Fruit fly (Drosophila melanogaster) whole organism, prepupa: ENCODE data around the gene Nct.

Source experiments
- Blimp-1 ChIP-seq: fragments of 200-800 bp; sonication (Bioruptor generic); optimal IDR thresholded peaks from 3 replicates; lab custom pipeline; 2017; ENCODE audit warnings: missing biosample characterization, missing genetic modification characterization, mild to moderate bottlenecking, moderate library complexity, missing genetic modification reagents
- CG10631 ChIP-seq: fragments of 200-800 bp; sonication (Bioruptor generic); optimal IDR thresholded peaks from 2 replicates; lab custom pipeline; 2016; ENCODE audit warnings: missing biosample characterization, missing genetic modification characterization
- CG11294 ChIP-seq: fragments of 200-800 bp; sonication (Bioruptor generic); IDR thresholded peaks from 2 replicates; pipeline ENCODE4 v1.3.6; 2022; ENCODE audit warnings: missing biosample characterization, missing genetic modification characterization
- CG11902 ChIP-seq: fragments of 200-800 bp; sonication (Bioruptor generic); optimal IDR thresholded peaks from 3 replicates; lab custom pipeline; 2016; ENCODE audit warnings: missing biosample characterization, missing genetic modification characterization
- CG15336 ChIP-seq: fragments of 200-800 bp; sonication (Bioruptor generic); IDR thresholded peaks from 2 replicates; pipeline ENCODE4 v1.3.6; 2022; ENCODE audit warnings: missing biosample characterization, missing genetic modification characterization
- CG16779 ChIP-seq: fragments of 200-800 bp; sonication (Bioruptor generic); optimal IDR thresholded peaks from 3 replicates; lab custom pipeline; 2017; ENCODE audit warnings: missing biosample characterization, mild to moderate bottlenecking, missing genetic modification characterization
- CG31627 ChIP-seq: fragments of 200-800 bp; sonication (Bioruptor generic); optimal IDR thresholded peaks from 3 replicates; lab custom pipeline; 2016; ENCODE audit warnings: missing biosample characterization, missing genetic modification characterization
- CG34406 ChIP-seq: fragments of 200-800 bp; sonication (Bioruptor generic); optimal IDR thresholded peaks from 3 replicates; lab custom pipeline; 2016; ENCODE audit warnings: missing biosample characterization, missing genetic modification characterization
- CG4318 ChIP-seq: fragments of 200-800 bp; sonication (Bioruptor generic); optimal IDR thresholded peaks from 3 replicates; lab custom pipeline; 2017; ENCODE audit warnings: missing biosample characterization, mild to moderate bottlenecking, missing genetic modification characterization
- CG6163 ChIP-seq: fragments of 200-800 bp; sonication (Bioruptor generic); IDR thresholded peaks from 3 replicates; pipeline ENCODE4 v1.3.6; 2022; ENCODE audit warnings: missing biosample characterization, missing genetic modification characterization
- CG6276 ChIP-seq: fragments of 200-800 bp; sonication (Bioruptor generic); optimal IDR thresholded peaks from 2 replicates; lab custom pipeline; 2017; ENCODE audit warnings: missing biosample characterization, mild to moderate bottlenecking, missing genetic modification characterization
- CG6792 ChIP-seq: fragments of 200-800 bp; sonication (Bioruptor generic); optimal IDR thresholded peaks from 3 replicates; lab custom pipeline; 2016; ENCODE audit warnings: missing biosample characterization, missing genetic modification characterization
- CG6808 ChIP-seq: fragments of 200-800 bp; sonication (Bioruptor generic); optimal IDR thresholded peaks from 3 replicates; lab custom pipeline; 2017; ENCODE audit warnings: missing biosample characterization, missing genetic modification characterization, mild to moderate bottlenecking, moderate library complexity, missing genetic modification reagents
- CG8632 ChIP-seq: fragments of 200-800 bp; sonication (Bioruptor generic); optimal IDR thresholded peaks from 3 replicates; lab custom pipeline; 2016; ENCODE audit warnings: missing biosample characterization, missing genetic modification characterization
- Eip75B ChIP-seq: fragments of 200-800 bp; sonication (Bioruptor generic); optimal IDR thresholded peaks from 3 replicates; lab custom pipeline; 2016; ENCODE audit warnings: missing biosample characterization, missing genetic modification characterization
- Eip78C ChIP-seq: fragments of 200-800 bp; sonication (Bioruptor generic); peaks from one replicate; lab custom pipeline; 2016; ENCODE audit warnings: missing biosample characterization, missing genetic modification characterization
- Eip93F ChIP-seq: fragments of 200-800 bp; sonication (Bioruptor generic); optimal IDR thresholded peaks from 2 replicates; lab custom pipeline; 2016; ENCODE audit warnings: missing biosample characterization, mild to moderate bottlenecking, missing genetic modification characterization
- Ets21C ChIP-seq: fragments of 200-800 bp; sonication (Bioruptor generic); optimal IDR thresholded peaks from 3 replicates; lab custom pipeline; 2016; ENCODE audit warnings: missing biosample characterization, missing genetic modification characterization
- Ets96B ChIP-seq: fragments of 200-800 bp; optimal IDR thresholded peaks from 2 replicates; lab custom pipeline; 2019; ENCODE audit warnings: missing biosample characterization, mild to moderate bottlenecking, missing genetic modification characterization, moderate library complexity
- Gug ChIP-seq: fragments of 200-800 bp; sonication (Bioruptor generic); IDR thresholded peaks from 2 replicates; pipeline ENCODE4 v1.3.6; 2022; ENCODE audit warnings: missing biosample characterization, missing genetic modification characterization
- Hr38 ChIP-seq: sonication (Bioruptor generic); optimal IDR thresholded peaks from 2 replicates; lab custom pipeline; 2016; ENCODE audit warnings: missing biosample characterization, missing genetic modification characterization
- Hr39 ChIP-seq: fragments of 200-800 bp; sonication (Bioruptor generic); optimal IDR thresholded peaks from 2 replicates; lab custom pipeline; 2016; ENCODE audit warnings: missing biosample characterization, missing genetic modification characterization
- Hr4 ChIP-seq: fragments of 200-800 bp; sonication (Bioruptor generic); optimal IDR thresholded peaks from 3 replicates; lab custom pipeline; 2016; ENCODE audit warnings: missing biosample characterization, missing genetic modification characterization
- Lpt ChIP-seq: fragments of 200-800 bp; sonication (Bioruptor generic); optimal IDR thresholded peaks from 3 replicates; lab custom pipeline; 2016; ENCODE audit warnings: missing biosample characterization, missing genetic modification characterization
- OdsH ChIP-seq: fragments of 200-800 bp; sonication (Bioruptor generic); optimal IDR thresholded peaks from 3 replicates; lab custom pipeline; 2016; ENCODE audit warnings: missing biosample characterization, missing genetic modification characterization
- Smox ChIP-seq: fragments of 200-800 bp; sonication (Bioruptor generic); optimal IDR thresholded peaks from 3 replicates; lab custom pipeline; 2016; ENCODE audit warnings: missing biosample characterization, missing genetic modification characterization
- Sox14 ChIP-seq: fragments of 200-800 bp; sonication (Bioruptor generic); optimal IDR thresholded peaks from 3 replicates; lab custom pipeline; 2016; ENCODE audit warnings: missing biosample characterization, missing genetic modification characterization
- Sox15 ChIP-seq: fragments of 200-800 bp; sonication (Bioruptor generic); optimal IDR thresholded peaks from 3 replicates; lab custom pipeline; 2016; ENCODE audit warnings: missing biosample characterization, missing genetic modification characterization
- achi ChIP-seq: fragments of 200-800 bp; sonication (Bioruptor generic); optimal IDR thresholded peaks from 3 replicates; lab custom pipeline; 2016; ENCODE audit warnings: missing biosample characterization, missing genetic modification characterization
- acj6 ChIP-seq: fragments of 200-800 bp; sonication (Bioruptor generic); optimal IDR thresholded peaks from 3 replicates; lab custom pipeline; 2016; ENCODE audit warnings: missing biosample characterization, missing genetic modification characterization
- dsx ChIP-seq: fragments of 200-800 bp; optimal IDR thresholded peaks from 3 replicates; lab custom pipeline; 2019; ENCODE audit warnings: missing biosample characterization, mild to moderate bottlenecking, missing genetic modification characterization, moderate library complexity; ENCODE audit not compliant: poor library complexity, severe bottlenecking
- eg ChIP-seq: fragments of 200-800 bp; sonication (Bioruptor generic); IDR thresholded peaks from 3 replicates; pipeline ENCODE4 v1.3.6; 2022; ENCODE audit warnings: missing biosample characterization, missing genetic modification characterization
- fd59A ChIP-seq: fragments of 200-800 bp; sonication (Bioruptor generic); optimal IDR thresholded peaks from 2 replicates; lab custom pipeline; 2017; ENCODE audit warnings: missing biosample characterization, mild to moderate bottlenecking, missing genetic modification characterization, missing genetic modification reagents
- fd85E ChIP-seq: fragments of 200-800 bp; sonication (Bioruptor generic); optimal IDR thresholded peaks from 3 replicates; lab custom pipeline; 2016; ENCODE audit warnings: missing biosample characterization, missing genetic modification characterization
- fkh ChIP-seq: fragments of 200-800 bp; sonication (Bioruptor generic); optimal IDR thresholded peaks from 3 replicates; lab custom pipeline; 2017; ENCODE audit warnings: missing biosample characterization, mild to moderate bottlenecking, missing genetic modification characterization, moderate library complexity
- lz ChIP-seq: fragments of 200-800 bp; sonication (Bioruptor generic); optimal IDR thresholded peaks from 3 replicates; lab custom pipeline; 2016; ENCODE audit warnings: missing biosample characterization, missing genetic modification characterization
- ss ChIP-seq, 2 experiments: fragments of 200-800 bp; sonication (Bioruptor generic); optimal IDR thresholded peaks; 2 replicates in 1 of 2; 3 replicates in 1 of 2; lab custom pipeline; 2017 to 2018; ENCODE audit warnings: mild to moderate bottlenecking in 2 of 2, missing biosample characterization in 2 of 2, missing genetic modification characterization in 2 of 2, moderate library complexity in 1 of 2
- svp ChIP-seq: fragments of 200-800 bp; sonication (Bioruptor generic); peaks from one replicate; lab custom pipeline; 2016; ENCODE audit warnings: missing biosample characterization, missing genetic modification characterization
- topi ChIP-seq: fragments of 200-800 bp; sonication (Bioruptor generic); optimal IDR thresholded peaks from 3 replicates; lab custom pipeline; 2016; ENCODE audit warnings: missing biosample characterization, missing genetic modification characterization
- vri ChIP-seq: fragments of 200-800 bp; sonication (Bioruptor generic); optimal IDR thresholded peaks from 3 replicates; lab custom pipeline; 2016; ENCODE audit warnings: missing biosample characterization, mild to moderate bottlenecking, missing genetic modification characterization

Nct gene

dm6 chr3R:24828234-24828633 is 23.2 kb upstream of the Nct start, which contains the start of gene RabX4:
Gene RabX4, minus strand, starts transcription at chr3R:24828409.
- TF ChIP-seq fd85E (GFP tag; lab: Kevin White, UChicago): no peak
- no peak for TF ChIP-seq fkh (GFP tag; lab: Kevin White, UChicago)
- TF ChIP-seq svp (GFP tag; lab: Kevin White, UChicago): peak; percentile 57
- TF ChIP-seq, all 60 proteins: peak for 1

- TF ChIP-seq fd59A (GFP tag; lab: Kevin White, UChicago) (peak; percentile 6), Eip93F (GFP tag; lab: Kevin White, UChicago) (no peak), Sox14 (peak; percentile 74), vri (GFP tag; lab: Kevin White, UChicago) (no peak), Smox (GFP tag; lab: Kevin White, UChicago) (peak; percentile 61), Blimp-1 (GFP tag; lab: Kevin White, UChicago) (no peak), CG11294 (GFP tag; lab: Robert Waterston, UW) (no peak), lz (GFP tag; lab: Kevin White, UChicago) (peak; percentile 60), CG6792 (GFP tag; lab: Kevin White, UChicago) (no peak), Ets96B (tag; lab: Kevin White, UChicago) (no peak), CG8632 (GFP tag; lab: Kevin White, UChicago) (peak; percentile 4), CG6163 (GFP tag; lab: Robert Waterston, UW) (no peak; the same call in 1 of the 3 replicates), dsx (GFP tag; lab: Kevin White, UChicago) (no peak), CG34406 (peak; percentile 35), Hr4 (peak; percentile 67), topi (GFP tag; lab: Kevin White, UChicago) (peak; percentile 30), CG10631 (GFP tag; lab: Kevin White, UChicago) (peak; percentile 66), Eip78C (GFP tag; lab: Kevin White, UChicago) (peak; percentile 89), OdsH (no peak), CG11902 (GFP tag; lab: Kevin White, UChicago) (peak; percentile 19), Hr38 (GFP tag; lab: Kevin White, UChicago) (no peak), svp (GFP tag; lab: Kevin White, UChicago) (peak; percentile 68), Lpt (GFP tag; lab: Kevin White, UChicago) (no peak), Hr39 (peak; percentile 26), CG31627 (GFP tag; lab: Kevin White, UChicago) (no peak), CG4318 (GFP tag; lab: Kevin White, UChicago) (no peak), acj6 (GFP tag; lab: Kevin White, UChicago) (peak; percentile 64), Gug (GFP tag; lab: Robert Waterston, UW) (no peak), eg (GFP tag; lab: Robert Waterston, UW) (no peak), ss (GFP tag; optimal IDR thresholded peaks at IDR 0.05; lab: Kevin White, UChicago) (no peak), CG6808 (GFP tag; lab: Kevin White, UChicago) (no peak), Ets21C (GFP tag; lab: Kevin White, UChicago) (peak; percentile 36), Sox15 (GFP tag; lab: Kevin White, UChicago) (peak; percentile 24), CG16779 (tag; lab: Kevin White, UChicago) (no peak)
These were observed 21.5 kb upstream of the Nct start, which contains the start of the genes Kaz and CG43273 for dm6 chr3R:24829887-24830351. Gene Kaz, minus strand, starts transcription at chr3R:24829959. Gene CG43273, plus strand, starts transcription at chr3R:24830301.

dm6 chr3R:24833652-24834051 is 17.7 kb upstream of the Nct start, which contains the start of gene sosie:
Gene sosie, plus strand, starts transcription at chr3R:24833952.
- TF ChIP-seq vri (GFP tag; lab: Kevin White, UChicago): no peak
- no peak for TF ChIP-seq achi (GFP tag; lab: Kevin White, UChicago)
- no peak for TF ChIP-seq CG6276
- TF ChIP-seq Eip75B (GFP tag; lab: Kevin White, UChicago): no peak
- no peak for TF ChIP-seq CG15336 (GFP tag; lab: Robert Waterston, UW)
- no peak for TF ChIP-seq Hr38 (GFP tag; lab: Kevin White, UChicago)
- no peak for TF ChIP-seq CG34406
